Fruit fly (Drosophila melanogaster): ENCODE measurements around the gene CG5157.
A peak's percentile ranks its signal among the peaks of the same experiment; 100 is the strongest.

Gene CG5157

DNA sequence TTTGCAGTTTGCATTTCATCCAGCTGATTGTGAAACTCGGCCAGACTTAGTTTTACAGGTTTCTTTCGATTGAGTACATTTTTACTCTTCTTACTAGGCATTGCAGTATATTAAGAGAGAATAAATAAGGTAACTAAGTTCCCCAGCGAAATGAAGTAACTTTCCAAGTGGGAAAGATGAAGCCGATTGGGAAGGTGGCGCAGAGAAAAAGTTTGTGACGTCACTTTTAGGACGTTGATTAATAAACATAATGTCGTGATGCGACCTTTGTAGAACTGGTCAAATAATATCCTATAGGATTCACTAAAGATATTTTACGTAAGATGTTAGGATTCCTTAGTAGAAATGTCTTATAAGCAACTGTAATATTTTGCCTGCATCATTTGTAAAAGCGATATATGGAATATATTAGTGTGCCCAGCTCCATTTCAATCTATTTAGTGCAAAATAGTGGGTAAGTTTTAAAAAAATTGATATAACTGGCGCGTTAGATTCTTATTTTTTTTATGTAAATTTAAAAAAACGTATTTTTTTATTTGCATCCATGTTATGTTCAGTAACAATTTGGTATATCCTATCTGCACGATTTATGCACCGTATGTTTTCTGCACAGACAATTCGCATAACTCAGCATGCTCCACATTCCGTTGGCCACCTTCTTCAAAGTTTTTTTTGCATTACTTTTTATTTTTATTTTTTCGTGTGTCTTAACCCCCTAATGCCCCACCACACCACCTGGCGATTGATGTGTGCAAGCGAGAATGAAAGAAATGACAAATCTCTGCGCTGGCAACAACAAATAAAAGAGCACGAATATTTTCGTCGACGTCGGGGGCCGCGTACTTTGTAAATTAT is 6.2 kb upstream of the CG5157 start, which contains the start of gene CG32152:
Gene CG32152, minus strand, starts transcription at position 352 of the 855 bp plus-strand sequence.
- TF ChIP-seq CG8478 (optimal IDR thresholded peaks at IDR 0.05) (no peak), CTCF (optimal IDR thresholded peaks at IDR 0.05) (no peak)

DNA sequence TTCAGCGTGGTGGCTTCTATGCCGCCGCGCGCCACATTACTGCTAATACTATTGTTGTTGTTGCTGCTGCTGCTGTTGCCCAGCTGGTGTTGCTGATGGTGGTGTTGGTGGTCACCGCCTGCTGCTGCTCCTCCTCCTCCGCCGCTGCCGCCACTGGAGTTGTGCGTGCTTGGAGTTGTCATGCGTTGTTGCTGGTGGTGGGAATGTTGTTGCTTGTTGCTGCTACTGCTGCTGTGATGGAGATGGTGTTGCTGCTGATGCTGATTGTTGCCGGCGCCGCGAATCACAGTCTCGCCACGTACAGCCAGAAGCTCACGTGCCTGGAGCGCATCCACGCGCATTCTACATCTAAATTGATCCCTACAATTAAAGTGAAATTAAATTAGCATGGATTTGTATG is 3.9 kb upstream of the CG5157 start:
- TF ChIP-seq CTCF (optimal IDR thresholded peaks at IDR 0.05) (no peak), CG8478 (optimal IDR thresholded peaks at IDR 0.05) (no peak)

DNA sequence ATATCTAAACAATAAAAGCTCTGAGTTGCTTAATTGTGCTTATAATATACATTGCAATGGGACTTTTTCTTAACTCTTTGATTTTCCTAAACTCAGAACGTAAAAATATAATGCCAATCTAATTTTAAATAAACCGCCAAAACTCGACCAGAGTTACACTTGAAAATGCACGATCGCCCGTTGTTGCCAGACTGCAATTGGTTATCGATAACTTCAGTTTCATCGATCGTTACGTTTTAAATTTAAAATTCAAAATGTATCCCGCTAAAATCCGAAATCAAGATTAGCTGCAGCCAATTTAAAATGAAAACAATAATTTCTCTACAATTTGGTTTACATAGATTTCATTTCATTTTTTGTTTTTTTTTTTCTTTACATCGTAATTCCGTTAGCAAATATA is 1.5 kb upstream of the CG5157 start:
- no peak for TF ChIP-seq CTCF (optimal IDR thresholded peaks at IDR 0.05)
- no peak for TF ChIP-seq CG8478 (optimal IDR thresholded peaks at IDR 0.05)

dm6 chr3L:16136819-16137553 is 693 bp downstream of the CG5157 start:
- no peak for TF ChIP-seq CTCF (optimal IDR thresholded peaks at IDR 0.05)
- no peak for TF ChIP-seq CG8478 (optimal IDR thresholded peaks at IDR 0.05)

dm6 chr3L:16132067-16132418 is 5.6 kb downstream of the CG5157 start:
- TF ChIP-seq CTCF (optimal IDR thresholded peaks at IDR 0.05) (no peak), CG8478 (optimal IDR thresholded peaks at IDR 0.05) (no peak)

- TF ChIP-seq CG8478 (optimal IDR thresholded peaks at IDR 0.05) (no peak), CTCF (optimal IDR thresholded peaks at IDR 0.05) (no peak)
Observed at dm6 chr3L:16131264-16132066, 6.2 kb downstream of the CG5157 start, which contains the start of the genes Trs20 and elg1. Gene Trs20, minus strand, starts transcription at chr3L:16131632. Gene elg1, plus strand, starts transcription at chr3L:16132028.

- TF ChIP-seq CTCF (optimal IDR thresholded peaks at IDR 0.05) (peak in 1 of 2 experiments; percentile 35), CG8478 (optimal IDR thresholded peaks at IDR 0.05) (no peak)
Observed at dm6 chr3L:16128973-16129745, 8.5 kb downstream of the CG5157 start, which contains the start of gene SsRbeta. Gene SsRbeta, plus strand, starts transcription at chr3L:16129617.

DNA sequence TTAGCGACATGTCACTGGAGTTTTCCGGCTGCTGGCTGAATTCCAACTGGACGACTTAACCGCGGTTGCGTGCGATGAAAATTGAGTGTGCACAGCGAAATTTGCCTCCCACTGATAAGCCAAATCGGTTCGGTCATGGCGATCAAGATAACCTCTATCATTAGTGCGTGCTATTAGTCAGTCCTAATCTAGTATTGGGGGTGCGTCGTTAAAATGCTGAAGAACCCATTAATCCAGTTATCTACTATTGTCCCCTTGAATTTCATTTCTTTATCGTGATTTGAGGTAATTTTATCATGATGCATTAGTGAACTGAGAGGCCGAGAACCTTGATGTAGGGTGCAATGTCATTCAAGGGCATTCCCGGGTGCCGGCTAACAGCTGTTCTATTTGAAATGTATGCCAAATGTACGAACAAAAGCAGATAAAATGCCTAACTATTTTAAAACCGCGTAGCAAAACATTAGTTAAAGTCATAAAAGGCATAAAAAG is 9.2 kb downstream of the CG5157 start, which contains the start of gene Pgm1:
Gene Pgm1, minus strand, starts transcription at position 51 of the 492 bp plus-strand sequence.
- TF ChIP-seq CG8478 (optimal IDR thresholded peaks at IDR 0.05) (no peak), CTCF (optimal IDR thresholded peaks at IDR 0.05) (no peak)

dm6 chr3L:16121791-16122190 is 15.9 kb downstream of the CG5157 start, which contains the start of gene Strump:
Gene Strump, plus strand, starts transcription at chr3L:16122002.
- TF ChIP-seq CG8478 (optimal IDR thresholded peaks at IDR 0.05) (no peak), CTCF (optimal IDR thresholded peaks at IDR 0.05) (no peak)

dm6 chr3L:16113607-16114337 is 23.9 kb downstream of the CG5157 start:
- no peak for TF ChIP-seq CG8478 (optimal IDR thresholded peaks at IDR 0.05)
- TF ChIP-seq CTCF (optimal IDR thresholded peaks at IDR 0.05): peak in 1 of 2 experiments; percentile 13

DNA sequence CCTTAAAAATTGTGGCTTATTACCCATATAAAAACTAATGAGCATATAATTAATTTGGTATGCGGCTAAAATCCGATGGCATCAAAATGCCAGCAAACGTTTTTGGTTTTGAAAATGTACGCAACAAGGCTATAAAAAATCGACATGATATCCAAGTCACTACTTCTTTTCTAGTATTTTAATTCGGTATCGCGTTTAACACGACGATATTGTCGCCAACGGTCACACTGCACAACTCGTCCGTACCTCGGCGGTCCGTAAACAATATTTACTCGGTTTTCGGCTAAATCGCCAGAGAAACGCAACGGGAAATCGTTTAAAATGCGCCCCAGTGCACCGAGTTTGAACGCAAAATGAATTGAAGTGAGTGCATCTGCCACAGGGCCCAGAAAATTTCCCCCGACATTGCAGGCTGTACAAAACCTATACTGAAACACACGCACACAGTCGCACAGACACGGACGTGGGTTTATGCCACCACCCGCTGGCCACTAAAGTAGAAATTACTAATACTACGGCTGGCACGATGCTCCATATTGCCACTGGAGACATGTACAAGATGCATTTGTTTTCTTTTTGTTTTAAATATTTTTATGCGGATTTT is 24.6 kb downstream of the CG5157 start, which contains the start of gene Taf4:
Gene Taf4, plus strand, starts transcription at position 210 of the 604 bp plus-strand sequence.
- TF ChIP-seq CTCF (optimal IDR thresholded peaks at IDR 0.05): peak in 1 of 2 experiments; percentile 1
- no peak for TF ChIP-seq CG8478 (optimal IDR thresholded peaks at IDR 0.05)

- TF ChIP-seq CG8478 (optimal IDR thresholded peaks at IDR 0.05) (no peak), CTCF (optimal IDR thresholded peaks at IDR 0.05) (no peak)
Observed at dm6 chr3L:16112069-16112820, 25.4 kb downstream of the CG5157 start, which contains the start of gene Zn72D. Gene Zn72D, minus strand, starts transcription at chr3L:16112626.

All from S2 (cell line).